Worm (Caenorhabditis elegans): ENCODE measurements around the gene adk-1.

ce11 chrIV:11207186-11207585 is 3.4 kb downstream of the adk-1 start, which contains the start of gene R07H5.9:
- TF ChIP-seq F22D6.2 (tag; optimal IDR thresholded peaks at IDR 0.05) (no peak), mes-4 (tag; optimal IDR thresholded peaks at IDR 0.05) (no peak), lin-35 (GFP tag; optimal IDR thresholded peaks at IDR 0.05) (no peak), K12H6.12 (tag; optimal IDR thresholded peaks at IDR 0.05) (no peak), K11D2.4 (GFP tag; IDR thresholded peaks at IDR 0.05) (no peak), F33H1.4 (GFP tag; IDR thresholded peaks at IDR 0.05) (no peak), ceh-91 (GFP tag; IDR thresholded peaks at IDR 0.05) (no peak), sea-2 (GFP tag; IDR thresholded peaks at IDR 0.05) (no peak), mcd-1 (GFP tag; IDR thresholded peaks at IDR 0.05) (no peak), tbx-9 (tag; optimal IDR thresholded peaks at IDR 0.05; ENCODE audit: borderline replicate concordance) (no peak), ama-1 (optimal IDR thresholded peaks at IDR 0.05) (no peak), ama-1 (GFP tag; optimal IDR thresholded peaks at IDR 0.05) (no peak), zfh-2 (GFP tag; conservative IDR thresholded peaks at IDR 0.05) (no peak), unc-62 (GFP tag; optimal IDR thresholded peaks at IDR 0.05) (no peak)

Data from whole organism, young adult.